Worm (Caenorhabditis elegans) whole organism, mixed stage, embryonic: ENCODE measurements around the gene C50C3.5.

Experiments used
- ces-1 ChIP-seq: fragments of 150-350 bp; optimal IDR thresholded peaks from 2 replicates; lab custom pipeline; 2014; ENCODE audit warnings: missing biosample characterization, missing genetic modification reagents, missing genetic modification characterization
- nhr-237 ChIP-seq: fragments of 150-350 bp; optimal IDR thresholded peaks from 2 replicates; lab custom pipeline; 2014; ENCODE audit warnings: missing biosample characterization, missing genetic modification characterization
- nhr-28 ChIP-seq: fragments of 150-350 bp; optimal IDR thresholded peaks from 2 replicates; lab custom pipeline; 2014; ENCODE audit warnings: missing biosample characterization, missing genetic modification characterization
- nhr-76 ChIP-seq: sonication (generic microtip); optimal IDR thresholded peaks from 2 replicates; lab custom pipeline; 2017; ENCODE audit warnings: missing biosample characterization, missing genetic modification characterization
- pha-4 ChIP-seq: fragments of 150-350 bp; optimal IDR thresholded peaks from 2 replicates; lab custom pipeline; 2018; ENCODE audit warnings: missing biosample characterization, missing genetic modification reagents, missing genetic modification characterization

- TF ChIP-seq nhr-76 (tag; lab: Kevin White, UChicago) (no peak), nhr-28 (tag; lab: Kevin White, UChicago) (no peak), ces-1 (no peak), pha-4 (tag; lab: Kevin White, UChicago) (no peak), nhr-237 (no peak)
These were observed 49.9 kb downstream of the C50C3.5 start for ce11 chrIII:8228916-8229315.
